Fruit fly (Drosophila melanogaster): ENCODE results near the gene CG9920.

- TF ChIP-seq CTCF (optimal IDR thresholded peaks at IDR 0.05) (no peak), CG8478 (optimal IDR thresholded peaks at IDR 0.05) (no peak)
These were observed 9.7 kb downstream of the CG9920 start for dm6 chr3R:14088157-14088556.
